Fruit fly (Drosophila melanogaster) whole organism, embryonic: ENCODE results near the gene PolA1.

ENCODE experiments used
- ATbp ChIP-seq: fragments of 200-800 bp; sonication (Bioruptor generic); optimal IDR thresholded peaks from 2 replicates; lab custom pipeline; 2017; ENCODE audit warnings: missing biosample characterization, mild to moderate bottlenecking, missing genetic modification characterization, missing genetic modification reagents
- BtbVII ChIP-seq: fragments of 200-800 bp; sonication (Bioruptor generic); optimal IDR thresholded peaks from 3 replicates; lab custom pipeline; 2017; ENCODE audit warnings: missing biosample characterization, mild to moderate bottlenecking, missing genetic modification characterization
- CG12391 ChIP-seq: fragments of 200-800 bp; sonication (Bioruptor generic); optimal IDR thresholded peaks from 3 replicates; lab custom pipeline; 2018; ENCODE audit warnings: missing biosample characterization, mild to moderate bottlenecking, missing genetic modification characterization, moderate library complexity
- CG12659 ChIP-seq: fragments of 200-800 bp; sonication (Bioruptor generic); optimal IDR thresholded peaks from 3 replicates; lab custom pipeline; 2017; ENCODE audit warnings: mild to moderate bottlenecking, missing biosample characterization, missing genetic modification reagents, missing genetic modification characterization
- CG14667 ChIP-seq: fragments of 200-800 bp; sonication (Bioruptor generic); IDR thresholded peaks from 2 replicates; pipeline ENCODE4 v1.3.6; 2022; ENCODE audit warnings: missing biosample characterization, missing genetic modification characterization
- CG17361 ChIP-seq: fragments of 200-800 bp; sonication (Bioruptor generic); IDR thresholded peaks from 3 replicates; pipeline ENCODE4 v1.3.6; 2022; ENCODE audit warnings: missing biosample characterization, missing genetic modification characterization
- CG17385 ChIP-seq: fragments of 200-800 bp; sonication (Bioruptor generic); optimal IDR thresholded peaks from 3 replicates; lab custom pipeline; 2018; ENCODE audit warnings: missing biosample characterization, mild to moderate bottlenecking, missing genetic modification characterization
- CG2678 ChIP-seq: fragments of 200-800 bp; sonication (Bioruptor generic); optimal IDR thresholded peaks from 3 replicates; lab custom pipeline; 2019; ENCODE audit warnings: missing biosample characterization, mild to moderate bottlenecking, missing genetic modification characterization, moderate library complexity
- CG2712 ChIP-seq: fragments of 200-800 bp; optimal IDR thresholded peaks from 3 replicates; lab custom pipeline; 2019; ENCODE audit warnings: missing biosample characterization, mild to moderate bottlenecking, missing genetic modification characterization, moderate library complexity
- CG30403 ChIP-seq: fragments of 200-800 bp; sonication (Bioruptor generic); optimal IDR thresholded peaks from 3 replicates; lab custom pipeline; 2016; ENCODE audit warnings: missing biosample characterization, missing genetic modification characterization
- CG30431 ChIP-seq: fragments of 200-800 bp; sonication (Bioruptor generic); optimal IDR thresholded peaks from 2 replicates; lab custom pipeline; 2017; ENCODE audit warnings: missing biosample characterization, missing genetic modification characterization
- CG32767 ChIP-seq: fragments of 200-800 bp; sonication (Bioruptor generic); IDR thresholded peaks from 2 replicates; pipeline ENCODE4 v1.3.6; 2022; ENCODE audit warnings: missing biosample characterization, missing genetic modification characterization
- CG4424 ChIP-seq: fragments of 200-800 bp; sonication (Bioruptor generic); optimal IDR thresholded peaks from 3 replicates; lab custom pipeline; 2016; ENCODE audit warnings: missing biosample characterization, missing genetic modification characterization
- CG4820 ChIP-seq: fragments of 200-800 bp; sonication (Bioruptor generic); optimal IDR thresholded peaks from 3 replicates; lab custom pipeline; 2016; ENCODE audit warnings: missing biosample characterization, missing genetic modification characterization
- CG7839 ChIP-seq: fragments of 200-800 bp; sonication (Bioruptor generic); optimal IDR thresholded peaks from 3 replicates; lab custom pipeline; 2018; ENCODE audit warnings: missing biosample characterization, mild to moderate bottlenecking, missing genetic modification characterization, moderate library complexity
- CG9817 ChIP-seq: fragments of 200-800 bp; sonication (Bioruptor generic); optimal IDR thresholded peaks from 2 replicates; lab custom pipeline; 2018; ENCODE audit warnings: missing biosample characterization, mild to moderate bottlenecking, missing genetic modification characterization, moderate library complexity
- E2f1 ChIP-seq: fragments of 200-800 bp; sonication (Bioruptor generic); IDR thresholded peaks from 2 replicates; pipeline ENCODE4 v1.3.6; 2022; ENCODE audit warnings: missing biosample characterization, missing genetic modification characterization
- Ets65A ChIP-seq: fragments of 200-800 bp; sonication (Bioruptor generic); peaks from one replicate; lab custom pipeline; 2016; ENCODE audit warnings: missing biosample characterization, missing genetic modification characterization
- HLH3B ChIP-seq: fragments of 200-800 bp; sonication (Bioruptor generic); IDR thresholded peaks from 2 replicates; pipeline ENCODE4 v1.3.6; 2022; ENCODE audit warnings: missing biosample characterization, missing genetic modification characterization
- Hr51 ChIP-seq, 2 experiments: fragments of 200-800 bp; sonication (Bioruptor generic); optimal IDR thresholded peaks; 2 replicates in 1 of 2; 3 replicates in 1 of 2; lab custom pipeline; 2016 to 2018; ENCODE audit warnings: missing biosample characterization in 2 of 2, missing genetic modification characterization in 2 of 2, mild to moderate bottlenecking in 1 of 2, moderate library complexity in 1 of 2
- Mad ChIP-seq: fragments of 200-800 bp; sonication (Bioruptor generic); optimal IDR thresholded peaks from 2 replicates; lab custom pipeline; 2016; ENCODE audit warnings: missing biosample characterization, missing genetic modification characterization
- Meics ChIP-seq: fragments of 200-800 bp; sonication (Bioruptor generic); optimal IDR thresholded peaks from 2 replicates; lab custom pipeline; 2017; ENCODE audit warnings: missing biosample characterization, mild to moderate bottlenecking, missing genetic modification characterization
- Ptx1 ChIP-seq: fragments of 200-800 bp; sonication (Bioruptor generic); IDR thresholded peaks from 2 replicates; pipeline ENCODE4 v1.3.6; 2022; ENCODE audit warnings: missing biosample characterization, missing genetic modification characterization
- Ssrp ChIP-seq: fragments of 200-800 bp; sonication (Bioruptor generic); optimal IDR thresholded peaks from 2 replicates; lab custom pipeline; 2018; ENCODE audit warnings: missing biosample characterization, mild to moderate bottlenecking, missing genetic modification characterization, moderate library complexity
- Xrp1 ChIP-seq: fragments of 200-800 bp; sonication (Bioruptor generic); IDR thresholded peaks from 2 replicates; pipeline ENCODE4 v1.3.6; 2022; ENCODE audit warnings: missing biosample characterization, missing genetic modification characterization
- YL-1 ChIP-seq: fragments of 200-800 bp; sonication (Bioruptor generic); optimal IDR thresholded peaks from 3 replicates; lab custom pipeline; 2017; ENCODE audit warnings: missing biosample characterization, mild to moderate bottlenecking, missing genetic modification characterization
- btn ChIP-seq: fragments of 200-800 bp; sonication (Bioruptor generic); optimal IDR thresholded peaks from 2 replicates; lab custom pipeline; 2016; ENCODE audit warnings: missing biosample characterization, missing genetic modification characterization
- croc ChIP-seq: fragments of 200-800 bp; sonication (Bioruptor generic); conservative IDR thresholded peaks from 3 replicates; pipeline ENCODE4 v1.3.6; 2022; ENCODE audit warnings: missing biosample characterization, missing genetic modification characterization
- crp ChIP-seq, 2 experiments: fragments of 200-800 bp; sonication (Bioruptor generic); optimal IDR thresholded peaks; 2 replicates in 1 of 2; 3 replicates in 1 of 2; lab custom pipeline; 2017; ENCODE audit warnings: missing biosample characterization in 2 of 2, missing genetic modification characterization in 2 of 2, mild to moderate bottlenecking in 1 of 2, moderate library complexity in 1 of 2
- dysf ChIP-seq: fragments of 200-800 bp; sonication (Bioruptor generic); IDR thresholded peaks from 3 replicates; pipeline ENCODE4 v1.3.6; 2022; ENCODE audit warnings: missing biosample characterization, missing genetic modification characterization
- eve ChIP-seq, 2 experiments: fragments of >200 bp; optimal IDR thresholded peaks; 2 replicates each; lab custom pipeline; 2017; ENCODE audit warnings: missing biosample characterization in 2 of 2, missing genetic modification characterization in 2 of 2
- eyg ChIP-seq: fragments of 200-800 bp; sonication (Bioruptor generic); optimal IDR thresholded peaks from 3 replicates; lab custom pipeline; 2016; ENCODE audit warnings: missing biosample characterization, missing genetic modification characterization
- gem ChIP-seq: fragments of 200-800 bp; sonication (Bioruptor generic); optimal IDR thresholded peaks from 2 replicates; lab custom pipeline; 2019; ENCODE audit warnings: missing biosample characterization, mild to moderate bottlenecking, missing genetic modification characterization, moderate library complexity
- gsb ChIP-seq: fragments of 200-800 bp; sonication (Bioruptor generic); IDR thresholded peaks from 2 replicates; pipeline ENCODE4 v1.3.6; 2022; ENCODE audit warnings: missing biosample characterization, missing genetic modification characterization
- hb ChIP-seq: fragments of 200-800 bp; sonication (Bioruptor generic); IDR thresholded peaks from 3 replicates; pipeline ENCODE4 v1.3.6; 2022; ENCODE audit warnings: missing biosample characterization, missing genetic modification characterization; ENCODE audit not compliant: partially characterized antibody
- hkb ChIP-seq, 2 experiments: fragments of 200-800 bp in 1 of 2; fragments of >200 bp in 1 of 2; sonication (Bioruptor generic) in 1 of 2; IDR thresholded peaks in 1 of 2; optimal IDR thresholded peaks in 1 of 2; 2 replicates each; pipeline versions ENCODE4 v1.3.6 to Lab custom; 2017 to 2022; ENCODE audit warnings: missing biosample characterization in 1 of 2, missing genetic modification characterization in 1 of 2
- nmo ChIP-seq: fragments of 200-800 bp; sonication (Bioruptor generic); optimal IDR thresholded peaks from 2 replicates; lab custom pipeline; 2018; ENCODE audit warnings: missing biosample characterization, mild to moderate bottlenecking, missing genetic modification characterization, moderate library complexity
- pan ChIP-seq, 4 experiments: fragments of >200 bp in 3 of 4; fragments of 200-800 bp in 1 of 4; sonication (Bioruptor generic) in 1 of 4; optimal IDR thresholded peaks in 3 of 4; IDR thresholded peaks in 1 of 4; 2 replicates each; pipeline versions ENCODE4 v1.3.6 to Lab custom; 2017 to 2022; ENCODE audit warnings: missing biosample characterization in 2 of 4, missing genetic modification characterization in 2 of 4, mixed read lengths in 1 of 4
- pros ChIP-seq: fragments of 200-800 bp; sonication (Bioruptor generic); optimal IDR thresholded peaks from 3 replicates; lab custom pipeline; 2019; ENCODE audit warnings: missing biosample characterization, mild to moderate bottlenecking, missing genetic modification characterization, moderate library complexity
- ranshi ChIP-seq: fragments of 200-800 bp; sonication (Bioruptor generic); IDR thresholded peaks from 2 replicates; pipeline ENCODE4 v1.3.6; 2022; ENCODE audit warnings: missing biosample characterization, missing genetic modification characterization
- rib ChIP-seq: fragments of 200-800 bp; sonication (Bioruptor generic); IDR thresholded peaks from 2 replicates; pipeline ENCODE4 v1.3.6; 2022; ENCODE audit warnings: missing biosample characterization, missing genetic modification characterization
- scrt ChIP-seq: fragments of 200-800 bp; sonication (Bioruptor generic); optimal IDR thresholded peaks from 2 replicates; lab custom pipeline; 2018; ENCODE audit warnings: missing biosample characterization, mild to moderate bottlenecking, missing genetic modification characterization, moderate library complexity
- seq ChIP-seq: fragments of 200-800 bp; sonication (Bioruptor generic); IDR thresholded peaks from 2 replicates; pipeline ENCODE4 v1.3.6; 2022; ENCODE audit warnings: missing biosample characterization, missing genetic modification characterization
- slp2 ChIP-seq: fragments of 200-800 bp; sonication (Bioruptor generic); optimal IDR thresholded peaks from 2 replicates; lab custom pipeline; 2016; ENCODE audit warnings: missing biosample characterization, missing genetic modification characterization
- sqz ChIP-seq: fragments of 200-800 bp; sonication (Bioruptor generic); optimal IDR thresholded peaks from 3 replicates; lab custom pipeline; 2018; ENCODE audit warnings: missing biosample characterization, mild to moderate bottlenecking, missing genetic modification characterization
- stc ChIP-seq: fragments of 200-800 bp; sonication (Bioruptor generic); IDR thresholded peaks from 2 replicates; pipeline ENCODE4 v1.3.6; 2022; ENCODE audit warnings: missing biosample characterization, missing genetic modification characterization
- tin ChIP-seq: fragments of 200-800 bp; sonication (Bioruptor generic); optimal IDR thresholded peaks from 3 replicates; lab custom pipeline; 2016; ENCODE audit warnings: missing biosample characterization, missing genetic modification characterization
- unpg ChIP-seq: fragments of 200-800 bp; sonication (Bioruptor generic); optimal IDR thresholded peaks from 3 replicates; lab custom pipeline; 2018; ENCODE audit warnings: missing biosample characterization, mild to moderate bottlenecking, missing genetic modification characterization, moderate library complexity
- wor ChIP-seq: fragments of 200-800 bp; sonication (Bioruptor generic); IDR thresholded peaks from 2 replicates; pipeline ENCODE4 v1.3.6; 2022; ENCODE audit warnings: missing biosample characterization, missing genetic modification characterization

The PolA1 gene

DNA sequence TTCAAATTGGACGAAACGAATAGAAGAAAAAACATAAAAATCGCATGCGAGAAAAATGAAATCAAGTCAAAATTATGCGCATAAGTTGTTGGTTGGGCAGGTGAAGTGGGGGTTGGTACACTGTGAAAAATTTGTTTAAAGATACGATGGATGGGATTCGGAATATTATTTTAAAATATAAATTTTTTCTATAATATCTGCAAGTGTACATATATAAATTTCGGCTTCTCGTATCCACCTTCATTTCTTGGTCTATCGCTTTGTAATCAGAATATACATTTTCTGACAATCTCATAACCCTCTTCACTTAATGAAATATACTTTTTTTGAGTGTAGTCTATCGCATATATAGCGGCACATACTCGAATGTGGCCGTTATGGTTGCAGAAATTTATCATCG, 31.8 kb upstream of the PolA1 start (continued):
- TF ChIP-seq CG17361 (GFP tag; lab: Robert Waterston, UW): 0 out of 3 replicates have a peak, but pooled peaks have one; percentile 25
- peak; percentile 25 for TF ChIP-seq nmo (GFP tag; lab: Kevin White, UChicago)
- peak in 1 of 2 experiments; percentile 28 for TF ChIP-seq eve (GFP tag; optimal IDR thresholded peaks at IDR 0.05; lab: Kevin White, UChicago)
- peak; percentile 0 for TF ChIP-seq CG9817 (tag; lab: Kevin White, UChicago)
- 0 out of 2 replicates have a peak, but pooled peaks have one; percentile 9 for TF ChIP-seq ranshi (GFP tag; lab: Robert Waterston, UW)
- peak; percentile 13 for TF ChIP-seq ATbp
- TF ChIP-seq CG4424 (GFP tag; lab: Kevin White, UChicago): peak; percentile 5
- TF ChIP-seq eyg (GFP tag; lab: Kevin White, UChicago): no peak
- TF ChIP-seq sqz (GFP tag; lab: Kevin White, UChicago): no peak
- TF ChIP-seq pan (optimal IDR thresholded peaks at IDR 0.05; lab: Kevin White, UChicago): no peak
- peak in 1 of 2 experiments; percentile 37 for TF ChIP-seq pan (GFP tag; optimal IDR thresholded peaks at IDR 0.05 in 1 of 2, IDR thresholded peaks at IDR 0.05 in 1 of 2)
- TF ChIP-seq CG2678 (tag; lab: Kevin White, UChicago): peak; percentile 32
- TF ChIP-seq Mad (GFP tag; lab: Kevin White, UChicago): peak; percentile 17
- 0 out of 2 replicates have a peak, but pooled peaks have one; percentile 40 for TF ChIP-seq seq (GFP tag; lab: Robert Waterston, UW)
- peak; percentile 5 for TF ChIP-seq tin (GFP tag; lab: Kevin White, UChicago)
- no peak for TF ChIP-seq scrt (GFP tag; lab: Kevin White, UChicago)
- no peak for TF ChIP-seq gsb
- TF ChIP-seq CG12391: peak; percentile 33
- TF ChIP-seq wor (GFP tag; lab: Robert Waterston, UW): 0 out of 2 replicates have a peak, but pooled peaks have one; percentile 12
- peak; percentile 8 for TF ChIP-seq Ssrp (tag; lab: Kevin White, UChicago)
- peak; percentile 0 for TF ChIP-seq BtbVII (GFP tag; lab: Kevin White, UChicago)
- TF ChIP-seq Ets65A (GFP tag; lab: Kevin White, UChicago): no peak
- TF ChIP-seq Hr51 (GFP tag; optimal IDR thresholded peaks at IDR 0.05; lab: Kevin White, UChicago): peak in 1 of 2 experiments; percentile 58
- TF ChIP-seq CG14667 (GFP tag; lab: Robert Waterston, UW): no peak
- peak; percentile 24 for TF ChIP-seq CG7839
- no peak for TF ChIP-seq croc (GFP tag; lab: Robert Waterston, UW)
- no peak for TF ChIP-seq YL-1 (GFP tag; lab: Kevin White, UChicago)
- peak; percentile 17; the same call in 1 of the 2 replicates for TF ChIP-seq Xrp1 (GFP tag; lab: Robert Waterston, UW)
- no peak for TF ChIP-seq crp (GFP tag; optimal IDR thresholded peaks at IDR 0.05; lab: Kevin White, UChicago)
- peak; percentile 4 for TF ChIP-seq CG30431
- no peak for TF ChIP-seq rib (GFP tag; lab: Robert Waterston, UW)
- TF ChIP-seq btn: no peak
- TF ChIP-seq CG17385: peak; percentile 13
- peak; percentile 38; the same call in 1 of the 2 replicates for TF ChIP-seq E2f1 (GFP tag; lab: Robert Waterston, UW)
- peak; percentile 28 for TF ChIP-seq Meics (GFP tag; lab: Kevin White, UChicago)
- no peak for TF ChIP-seq hb (GFP tag; lab: Robert Waterston, UW)
- no peak for TF ChIP-seq stc
- TF ChIP-seq CG30403 (GFP tag; lab: Kevin White, UChicago): peak; percentile 17
- TF ChIP-seq CG32767 (GFP tag; lab: Robert Waterston, UW): no peak
- TF ChIP-seq gem: peak; percentile 62
- TF ChIP-seq pros: no peak
- peak; percentile 52; the same call in 1 of the 3 replicates for TF ChIP-seq dysf (GFP tag; lab: Robert Waterston, UW)
- TF ChIP-seq CG12659 (GFP tag; lab: Kevin White, UChicago): peak; percentile 8
- peak; percentile 49 for TF ChIP-seq unpg
- TF ChIP-seq slp2 (GFP tag; lab: Kevin White, UChicago): no peak
- peak; percentile 44; the same call in 1 of the 2 replicates for TF ChIP-seq HLH3B (GFP tag; lab: Robert Waterston, UW)
- TF ChIP-seq CG2712 (tag; lab: Kevin White, UChicago): peak; percentile 35
- TF ChIP-seq CG4820 (GFP tag; lab: Kevin White, UChicago): peak; percentile 9
- TF ChIP-seq Ptx1 (GFP tag; lab: Robert Waterston, UW): peak; percentile 53
- TF ChIP-seq hkb (optimal IDR thresholded peaks at IDR 0.05; lab: Kevin White, UChicago): no peak
- 0 out of 2 replicates have a peak, but pooled peaks have one; percentile 37 for TF ChIP-seq hkb (GFP tag; IDR thresholded peaks at IDR 0.05; lab: Robert Waterston, UW)
